Fruit fly (Drosophila melanogaster) whole organism, embryonic: ENCODE measurements around the gene CG11999.

ENCODE experiments used
- Asciz ChIP-seq: fragments of 200-800 bp; sonication (Bioruptor generic); optimal IDR thresholded peaks from 2 replicates; lab custom pipeline; 2017; ENCODE audit warnings: missing biosample characterization, mild to moderate bottlenecking, missing genetic modification characterization, missing genetic modification reagents
- B-H1 ChIP-seq: fragments of 200-800 bp; sonication (Bioruptor generic); IDR thresholded peaks from 3 replicates; pipeline ENCODE4 v1.3.6; 2022; ENCODE audit warnings: missing biosample characterization, missing genetic modification characterization
- Bgb ChIP-seq: fragments of 200-800 bp; sonication (Bioruptor generic); IDR thresholded peaks from 2 replicates; pipeline ENCODE4 v1.3.6; 2022; ENCODE audit warnings: missing biosample characterization, missing genetic modification characterization; ENCODE audit not compliant: partially characterized antibody
- Blimp-1 ChIP-seq: fragments of 200-800 bp; sonication (Bioruptor generic); optimal IDR thresholded peaks from 3 replicates; lab custom pipeline; 2018; ENCODE audit warnings: missing biosample characterization, missing genetic modification characterization, mild to moderate bottlenecking, moderate library complexity, missing genetic modification reagents
- CG10543 ChIP-seq: fragments of 200-800 bp; sonication (Bioruptor generic); optimal IDR thresholded peaks from 3 replicates; lab custom pipeline; 2017; ENCODE audit warnings: missing biosample characterization, mild to moderate bottlenecking, missing genetic modification characterization, moderate library complexity
- CG10959 ChIP-seq: fragments of 200-800 bp; sonication (Bioruptor generic); IDR thresholded peaks from 2 replicates; pipeline ENCODE4 v1.3.6; 2022; ENCODE audit warnings: missing biosample characterization, missing genetic modification characterization
- CG12071 ChIP-seq: fragments of 200-800 bp; sonication (Bioruptor generic); optimal IDR thresholded peaks from 3 replicates; lab custom pipeline; 2018; ENCODE audit warnings: missing biosample characterization, mild to moderate bottlenecking, missing genetic modification characterization
- CG1233 ChIP-seq: fragments of 200-800 bp; sonication (Bioruptor generic); optimal IDR thresholded peaks from 4 replicates; lab custom pipeline; 2018; ENCODE audit warnings: missing biosample characterization, mild to moderate bottlenecking, missing genetic modification characterization
- CG12769 ChIP-seq: fragments of 200-800 bp; sonication (Bioruptor generic); optimal IDR thresholded peaks from 2 replicates; lab custom pipeline; 2019; ENCODE audit warnings: missing biosample characterization, mild to moderate bottlenecking, missing genetic modification characterization, moderate library complexity
- CG13775 ChIP-seq: fragments of 200-800 bp; sonication (Bioruptor generic); optimal IDR thresholded peaks from 3 replicates; lab custom pipeline; 2017; ENCODE audit warnings: missing biosample characterization, mild to moderate bottlenecking, missing genetic modification characterization
- CG13894 ChIP-seq: fragments of 200-800 bp; sonication (Bioruptor generic); optimal IDR thresholded peaks from 3 replicates; lab custom pipeline; 2018; ENCODE audit warnings: missing biosample characterization, mild to moderate bottlenecking, missing genetic modification characterization, moderate library complexity
- CG15073 ChIP-seq: fragments of 200-800 bp; sonication (Bioruptor generic); optimal IDR thresholded peaks from 2 replicates; lab custom pipeline; 2016; ENCODE audit warnings: missing biosample characterization, missing genetic modification characterization
- CG2875 ChIP-seq: fragments of 200-800 bp; sonication (Bioruptor generic); optimal IDR thresholded peaks from 2 replicates; lab custom pipeline; 2017; ENCODE audit warnings: missing biosample characterization, mild to moderate bottlenecking, missing genetic modification characterization, missing genetic modification reagents
- CG32532 ChIP-seq: fragments of 200-800 bp; sonication (Bioruptor generic); IDR thresholded peaks from 2 replicates; pipeline ENCODE4 v1.3.6; 2022; ENCODE audit warnings: missing biosample characterization, missing genetic modification characterization
- CG42726 ChIP-seq: fragments of 200-800 bp; sonication (Bioruptor generic); IDR thresholded peaks from 2 replicates; pipeline ENCODE4 v1.3.6; 2022; ENCODE audit warnings: missing biosample characterization, missing genetic modification characterization; ENCODE audit not compliant: partially characterized antibody
- CG6854 ChIP-seq: fragments of 200-800 bp; sonication (Bioruptor generic); optimal IDR thresholded peaks from 3 replicates; lab custom pipeline; 2017; ENCODE audit warnings: missing biosample characterization, mild to moderate bottlenecking, missing genetic modification characterization
- CG7372 ChIP-seq: fragments of 200-800 bp; sonication (Bioruptor generic); IDR thresholded peaks from 2 replicates; pipeline ENCODE4 v1.3.6; 2022; ENCODE audit warnings: missing biosample characterization, missing genetic modification characterization
- CG9797 ChIP-seq: fragments of 200-800 bp; sonication (Bioruptor generic); optimal IDR thresholded peaks from 3 replicates; lab custom pipeline; 2018; ENCODE audit warnings: missing biosample characterization, mild to moderate bottlenecking, missing genetic modification characterization
- Eip74EF ChIP-seq, 2 experiments: fragments of 200-800 bp in 1 of 2; fragments of >200 bp in 1 of 2; sonication (Bioruptor generic) in 1 of 2; optimal IDR thresholded peaks; 2 replicates each; lab custom pipeline; 2017 to 2019; ENCODE audit warnings: missing biosample characterization in 2 of 2, missing genetic modification characterization in 2 of 2, mild to moderate bottlenecking in 1 of 2, moderate library complexity in 1 of 2
- Ets65A ChIP-seq: fragments of 200-800 bp; sonication (Bioruptor generic); peaks from one replicate; lab custom pipeline; 2016; ENCODE audit warnings: missing biosample characterization, missing genetic modification characterization
- Hmx ChIP-seq: fragments of 200-800 bp; sonication (Bioruptor generic); optimal IDR thresholded peaks from 2 replicates; lab custom pipeline; 2016; ENCODE audit warnings: missing biosample characterization, missing genetic modification characterization
- Med ChIP-seq: fragments of 200-800 bp; sonication (Bioruptor generic); peaks from one replicate; lab custom pipeline; 2016; ENCODE audit warnings: missing biosample characterization, missing genetic modification characterization, mild to moderate bottlenecking, inconsistent platforms, moderate library complexity
- NFAT ChIP-seq: fragments of 200-800 bp; sonication (Bioruptor generic); IDR thresholded peaks from 2 replicates; pipeline ENCODE4 v1.3.6; 2022; ENCODE audit warnings: missing biosample characterization, missing genetic modification characterization
- Nf-YA ChIP-seq: fragments of 200-800 bp; sonication (Bioruptor generic); IDR thresholded peaks from 2 replicates; pipeline ENCODE4 v1.3.6; 2022; ENCODE audit warnings: missing biosample characterization, missing genetic modification characterization
- Oaz ChIP-seq: fragments of 200-800 bp; sonication (Bioruptor generic); IDR thresholded peaks from 2 replicates; pipeline ENCODE4 v1.3.6; 2022; ENCODE audit warnings: missing biosample characterization, missing genetic modification characterization
- Pdp1 ChIP-seq, 2 experiments: fragments of 200-800 bp; sonication (Bioruptor generic); optimal IDR thresholded peaks; 3 replicates each; lab custom pipeline; 2016; ENCODE audit warnings: missing biosample characterization in 2 of 2, missing genetic modification characterization in 2 of 2, mild to moderate bottlenecking in 1 of 2, moderate library complexity in 1 of 2
- Sin3A ChIP-seq: fragments of >200 bp; optimal IDR thresholded peaks from 2 replicates; lab custom pipeline; 2018
- Xbp1 ChIP-seq: fragments of 200-800 bp; sonication (Bioruptor generic); optimal IDR thresholded peaks from 3 replicates; lab custom pipeline; 2016; ENCODE audit warnings: missing biosample characterization, mild to moderate bottlenecking, missing genetic modification characterization
- abd-A ChIP-seq: fragments of 200-800 bp; sonication (Bioruptor generic); optimal IDR thresholded peaks from 3 replicates; lab custom pipeline; 2019; ENCODE audit warnings: missing biosample characterization, mild to moderate bottlenecking, missing genetic modification characterization, moderate library complexity
- chif ChIP-seq, 2 experiments: fragments of 200-800 bp; sonication (Bioruptor generic); optimal IDR thresholded peaks; 3 replicates each; lab custom pipeline; 2016; ENCODE audit warnings: missing biosample characterization in 2 of 2, missing genetic modification characterization in 2 of 2
- croc ChIP-seq: fragments of 200-800 bp; sonication (Bioruptor generic); conservative IDR thresholded peaks from 3 replicates; pipeline ENCODE4 v1.3.6; 2022; ENCODE audit warnings: missing biosample characterization, missing genetic modification characterization
- dimm ChIP-seq: fragments of 200-800 bp; sonication (Bioruptor generic); IDR thresholded peaks from 2 replicates; pipeline ENCODE4 v1.3.6; 2022; ENCODE audit warnings: missing biosample characterization, missing genetic modification characterization
- dm ChIP-seq: fragments of 200-800 bp; sonication (Bioruptor generic); optimal IDR thresholded peaks from 3 replicates; lab custom pipeline; 2016; ENCODE audit warnings: missing biosample characterization, missing genetic modification characterization
- dmrt99B ChIP-seq: fragments of 200-800 bp; sonication (Bioruptor generic); optimal IDR thresholded peaks from 2 replicates; lab custom pipeline; 2018; ENCODE audit warnings: missing biosample characterization, mild to moderate bottlenecking, missing genetic modification characterization, moderate library complexity
- ftz-f1 ChIP-seq: fragments of 200-800 bp; sonication (Bioruptor generic); optimal IDR thresholded peaks from 2 replicates; lab custom pipeline; 2016; ENCODE audit warnings: missing biosample characterization, missing genetic modification characterization
- hkb ChIP-seq, 2 experiments: fragments of 200-800 bp in 1 of 2; fragments of >200 bp in 1 of 2; sonication (Bioruptor generic) in 1 of 2; IDR thresholded peaks in 1 of 2; optimal IDR thresholded peaks in 1 of 2; 2 replicates each; pipeline versions ENCODE4 v1.3.6 to Lab custom; 2017 to 2022; ENCODE audit warnings: missing biosample characterization in 1 of 2, missing genetic modification characterization in 1 of 2
- ind ChIP-seq: fragments of 200-800 bp; sonication (Bioruptor generic); optimal IDR thresholded peaks from 3 replicates; lab custom pipeline; 2016; ENCODE audit warnings: missing biosample characterization, missing genetic modification characterization
- insv ChIP-seq, 2 experiments: fragments of 200-800 bp; sonication (Bioruptor generic); optimal IDR thresholded peaks; 3 replicates each; lab custom pipeline; 2016 to 2018; ENCODE audit warnings: missing biosample characterization in 2 of 2, missing genetic modification characterization in 2 of 2
- kni ChIP-seq: fragments of 200-800 bp; sonication (Bioruptor generic); optimal IDR thresholded peaks from 3 replicates; lab custom pipeline; 2017; ENCODE audit warnings: mild to moderate bottlenecking, missing biosample characterization, missing genetic modification reagents, missing genetic modification characterization
- oc ChIP-seq: fragments of 200-800 bp; sonication (Bioruptor generic); optimal IDR thresholded peaks from 2 replicates; lab custom pipeline; 2018; ENCODE audit warnings: missing biosample characterization, mild to moderate bottlenecking, missing genetic modification characterization, moderate library complexity
- sd ChIP-seq: fragments of 200-800 bp; sonication (Bioruptor generic); optimal IDR thresholded peaks from 3 replicates; lab custom pipeline; 2018; ENCODE audit warnings: missing biosample characterization, mild to moderate bottlenecking, missing genetic modification characterization, moderate library complexity
- sisA ChIP-seq: fragments of 200-800 bp; sonication (Bioruptor generic); IDR thresholded peaks from 2 replicates; pipeline ENCODE4 v1.3.6; 2022; ENCODE audit warnings: missing biosample characterization, missing genetic modification characterization
- slp2 ChIP-seq: fragments of 200-800 bp; sonication (Bioruptor generic); optimal IDR thresholded peaks from 2 replicates; lab custom pipeline; 2016; ENCODE audit warnings: missing biosample characterization, missing genetic modification characterization
- sna ChIP-seq: fragments of 200-800 bp; sonication (Bioruptor generic); IDR thresholded peaks from 2 replicates; pipeline ENCODE4 v1.3.6; 2022; ENCODE audit warnings: missing biosample characterization, missing genetic modification characterization; ENCODE audit not compliant: partially characterized antibody
- trh ChIP-seq: fragments of 200-800 bp; sonication (Bioruptor generic); optimal IDR thresholded peaks from 2 replicates; lab custom pipeline; 2016; ENCODE audit warnings: missing biosample characterization, missing genetic modification characterization
- twi ChIP-seq: fragments of 200-800 bp; optimal IDR thresholded peaks from 2 replicates; lab custom pipeline; 2019; ENCODE audit warnings: missing biosample characterization, mild to moderate bottlenecking, missing genetic modification characterization, moderate library complexity
- unpg ChIP-seq: fragments of 200-800 bp; sonication (Bioruptor generic); optimal IDR thresholded peaks from 3 replicates; lab custom pipeline; 2018; ENCODE audit warnings: missing biosample characterization, mild to moderate bottlenecking, missing genetic modification characterization, moderate library complexity
- yki ChIP-seq: fragments of >200 bp; optimal IDR thresholded peaks from 3 replicates; lab custom pipeline; 2018
- z ChIP-seq: fragments of 200-800 bp; sonication (Bioruptor generic); IDR thresholded peaks from 3 replicates; pipeline ENCODE4 v1.3.6; 2022; ENCODE audit warnings: missing biosample characterization, missing genetic modification characterization
- zfh2 ChIP-seq: fragments of 200-800 bp; sonication (Bioruptor generic); optimal IDR thresholded peaks from 2 replicates; lab custom pipeline; 2016; ENCODE audit warnings: missing biosample characterization, missing genetic modification characterization

The CG11999 gene

DNA sequence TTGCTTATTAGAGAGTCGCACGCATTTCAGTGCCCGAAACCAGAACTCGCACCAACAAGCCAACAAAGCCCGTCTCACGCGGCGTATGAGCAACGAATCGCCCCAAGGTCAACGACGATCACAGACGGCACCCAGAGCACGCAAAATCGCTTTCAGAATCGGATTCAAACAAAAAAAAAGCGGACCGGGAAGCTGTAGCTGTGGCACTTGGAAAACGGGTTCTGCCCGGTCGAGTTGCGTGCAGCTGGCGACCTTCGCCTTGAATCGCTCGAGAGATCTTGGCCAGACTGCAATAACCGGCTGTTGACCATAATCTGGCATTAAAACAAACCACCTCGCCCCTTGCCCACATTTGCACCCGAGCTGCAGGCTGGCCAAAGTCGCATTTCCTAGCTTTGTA is 8.9 kb upstream of the CG11999 start (continued):
- TF ChIP-seq insv (GFP tag; optimal IDR thresholded peaks at IDR 0.05; lab: Kevin White, UChicago) (no peak), CG1233 (GFP tag; lab: Kevin White, UChicago) (no peak), dmrt99B (tag; lab: Kevin White, UChicago) (no peak), trh (GFP tag; lab: Kevin White, UChicago) (no peak), ind (GFP tag; lab: Kevin White, UChicago) (no peak), CG12071 (GFP tag; lab: Kevin White, UChicago) (no peak), dm (GFP tag; lab: Kevin White, UChicago) (no peak), sd (tag; lab: Kevin White, UChicago) (peak; percentile 41), dimm (GFP tag; lab: Robert Waterston, UW) (no peak), abd-A (tag; lab: Kevin White, UChicago) (peak; percentile 64), Bgb (no peak), Eip74EF (GFP tag; optimal IDR thresholded peaks at IDR 0.05; lab: Kevin White, UChicago) (peak in 1 of 2 experiments; percentile 95), twi (tag; lab: Kevin White, UChicago) (no peak), oc (peak; percentile 90), slp2 (no peak), Med (GFP tag; lab: Kevin White, UChicago) (peak; percentile 37), Blimp-1 (GFP tag; lab: Kevin White, UChicago) (peak; percentile 11), CG12769 (peak; percentile 66), hkb (optimal IDR thresholded peaks at IDR 0.05; lab: Kevin White, UChicago) (no peak), hkb (GFP tag; IDR thresholded peaks at IDR 0.05; lab: Robert Waterston, UW) (0 out of 2 replicates have a peak, but pooled peaks have one; percentile 15), zfh2 (GFP tag; lab: Kevin White, UChicago) (no peak), Ets65A (GFP tag; lab: Kevin White, UChicago) (peak; percentile 5), Xbp1 (no peak), sna (GFP tag; lab: Robert Waterston, UW) (0 out of 2 replicates have a peak, but pooled peaks have one; percentile 13), B-H1 (GFP tag; lab: Robert Waterston, UW) (0 out of 3 replicates have a peak, but pooled peaks have one; percentile 17), CG10543 (GFP tag; lab: Kevin White, UChicago) (peak; percentile 68), CG9797 (no peak), CG2875 (GFP tag; lab: Kevin White, UChicago) (no peak), CG7372 (peak; percentile 52), CG15073 (no peak), sisA (GFP tag; lab: Robert Waterston, UW) (no peak), CG10959 (GFP tag; lab: Robert Waterston, UW) (no peak), ftz-f1 (peak; percentile 93), Pdp1 (GFP tag; optimal IDR thresholded peaks at IDR 0.05; lab: Kevin White, UChicago) (no peak), Hmx (GFP tag; lab: Kevin White, UChicago) (no peak), CG13894 (tag; lab: Kevin White, UChicago) (peak; percentile 62)

DNA sequence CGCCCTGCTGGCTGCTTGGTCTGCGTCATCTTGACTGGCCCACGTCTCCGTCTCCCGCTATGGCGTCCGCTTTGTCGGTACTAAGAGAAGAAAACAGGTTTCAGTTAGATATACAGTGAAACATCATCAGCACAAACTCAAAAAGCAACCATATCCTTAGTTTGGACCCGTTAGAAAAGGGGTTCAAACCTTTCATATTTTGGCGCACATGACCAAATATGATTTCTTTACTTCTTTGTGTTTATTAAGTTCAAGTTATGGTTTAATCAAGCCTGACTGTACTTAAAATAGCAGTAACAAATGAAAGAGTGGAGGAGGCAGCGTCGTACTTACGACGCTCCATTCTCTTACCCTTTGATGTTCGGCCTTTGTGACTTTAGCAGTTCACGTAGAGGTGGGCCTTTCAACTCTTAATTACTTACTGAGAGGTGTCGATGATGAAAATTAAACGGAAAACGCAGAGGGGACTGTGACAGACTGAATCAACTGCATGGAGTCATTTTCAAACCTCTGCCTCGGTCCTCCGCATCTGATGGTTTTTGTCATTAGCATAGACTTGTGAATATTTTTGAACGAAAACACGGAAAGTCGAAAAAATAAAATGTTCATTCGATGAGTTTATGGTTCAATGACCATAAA is 7.3 kb upstream of the CG11999 start:
- no peak for TF ChIP-seq Bgb
- peak; percentile 70 for TF ChIP-seq Asciz (GFP tag; lab: Kevin White, UChicago)
- peak; percentile 59 for TF ChIP-seq CG6854 (GFP tag; lab: Kevin White, UChicago)
- peak; percentile 52 for TF ChIP-seq croc (GFP tag; lab: Robert Waterston, UW)
- TF ChIP-seq z (GFP tag; lab: Robert Waterston, UW): no peak
- TF ChIP-seq Nf-YA (GFP tag; lab: Robert Waterston, UW): peak; percentile 77
- peak; percentile 63 for TF ChIP-seq CG13775 (GFP tag; lab: Kevin White, UChicago)
- peak; percentile 85 for TF ChIP-seq unpg
- TF ChIP-seq yki (lab: Kevin White, UChicago): no peak
- TF ChIP-seq CG42726 (GFP tag; lab: Robert Waterston, UW): no peak
- peak; percentile 86 for TF ChIP-seq ind (GFP tag; lab: Kevin White, UChicago)
- peak; percentile 94 for TF ChIP-seq CG32532
- peak; percentile 64 for TF ChIP-seq Oaz
- TF ChIP-seq kni (GFP tag; lab: Kevin White, UChicago): peak; percentile 1
- TF ChIP-seq Sin3A (lab: Kevin White, UChicago): no peak
- TF ChIP-seq chif (GFP tag; optimal IDR thresholded peaks at IDR 0.05; lab: Kevin White, UChicago): peak; percentile 66 to 84
- peak; percentile 82 for TF ChIP-seq NFAT (GFP tag; lab: Robert Waterston, UW)
